Worm (Caenorhabditis elegans): ENCODE data around the gene lgx-1.

Gene lgx-1

ce11 chrX:5476357-5476756, 62.0 kb downstream of the lgx-1 start (continued):
- peak; percentile 42; the same call in 1 of the 2 replicates for TF ChIP-seq dmd-6 (GFP tag; IDR thresholded peaks at IDR 0.05)
- TF ChIP-seq fos-1 (tag; optimal IDR thresholded peaks at IDR 0.05): no peak
- no peak for TF ChIP-seq F26F4.8 (GFP tag; conservative IDR thresholded peaks at IDR 0.05)
- TF ChIP-seq php-3 (GFP tag; IDR thresholded peaks at IDR 0.05): no peak
- TF ChIP-seq nhr-28 (tag; optimal IDR thresholded peaks at IDR 0.05): peak; percentile 26
- TF ChIP-seq mes-2 (tag; optimal IDR thresholded peaks at IDR 0.05; ENCODE audit: poor library complexity, severe bottlenecking): no peak
- TF ChIP-seq egl-43 (GFP tag; IDR thresholded peaks at IDR 0.05): no peak
- no peak for TF ChIP-seq sdz-12 (GFP tag; optimal IDR thresholded peaks at IDR 0.05)
- TF ChIP-seq lsy-2 (tag; optimal IDR thresholded peaks at IDR 0.05): no peak
- no peak for TF ChIP-seq nhr-77 (tag; optimal IDR thresholded peaks at IDR 0.05)
- no peak for TF ChIP-seq tra-1 (GFP tag; IDR thresholded peaks at IDR 0.05)
- TF ChIP-seq ceh-62 (tag; optimal IDR thresholded peaks at IDR 0.05): no peak
- no peak for TF ChIP-seq ceh-44 (GFP tag; IDR thresholded peaks at IDR 0.05)
- no peak for TF ChIP-seq ceh-28 (tag; optimal IDR thresholded peaks at IDR 0.05)
- no peak for TF ChIP-seq pha-4 (GFP tag; IDR thresholded peaks at IDR 0.05)
- no peak for TF ChIP-seq pha-4 (tag; optimal IDR thresholded peaks at IDR 0.05)
- TF ChIP-seq attf-4 (tag; optimal IDR thresholded peaks at IDR 0.05): no peak
- TF ChIP-seq unc-39 (tag; optimal IDR thresholded peaks at IDR 0.05): no peak
- TF ChIP-seq pqm-1 (tag; optimal IDR thresholded peaks at IDR 0.05): peak; percentile 83
- TF ChIP-seq F44E2.7 (GFP tag; IDR thresholded peaks at IDR 0.05): no peak

DNA sequence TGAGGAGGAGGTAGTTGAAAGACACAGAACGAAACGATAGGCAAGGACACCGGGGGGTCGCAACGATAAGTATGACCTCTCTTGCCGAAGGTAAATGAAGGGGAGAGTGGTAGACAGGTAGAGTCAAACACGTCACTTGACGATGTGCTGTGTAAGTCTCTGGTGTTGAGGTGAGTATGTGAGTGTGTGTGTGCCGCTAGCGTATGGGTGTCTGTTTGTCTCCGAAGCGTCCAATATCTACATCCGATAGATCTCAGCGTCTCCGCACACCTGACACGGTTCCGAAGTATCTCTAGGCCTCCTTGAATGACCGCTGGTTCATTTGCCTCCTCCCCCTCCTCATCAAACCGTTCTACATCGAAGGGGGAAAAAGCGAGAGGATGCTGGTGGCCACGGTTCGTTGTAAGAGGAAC, 63.1 kb downstream of the lgx-1 start:
- TF ChIP-seq spr-3 (GFP tag; optimal IDR thresholded peaks at IDR 0.05): no peak
- no peak for TF ChIP-seq nhr-111 (GFP tag; optimal IDR thresholded peaks at IDR 0.05)
- TF ChIP-seq fkh-10 (GFP tag; optimal IDR thresholded peaks at IDR 0.05): no peak
- no peak for TF ChIP-seq ceh-20 (GFP tag; IDR thresholded peaks at IDR 0.05)
- no peak for TF ChIP-seq D1046.2 (GFP tag; IDR thresholded peaks at IDR 0.05)
- TF ChIP-seq aha-1 (tag): peak; percentile 91
- no peak for TF ChIP-seq zfp-3 (GFP tag; conservative IDR thresholded peaks at IDR 0.05)
- peak; percentile 59 for TF ChIP-seq nhr-11 (tag; optimal IDR thresholded peaks at IDR 0.05)
- TF ChIP-seq gei-8 (GFP tag; optimal IDR thresholded peaks at IDR 0.05): no peak
- peak; percentile 83 for TF ChIP-seq mep-1 (tag; optimal IDR thresholded peaks at IDR 0.05)
- TF ChIP-seq egl-43 (GFP tag; IDR thresholded peaks at IDR 0.05): no peak
- no peak for TF ChIP-seq arid-1 (GFP tag; conservative IDR thresholded peaks at IDR 0.05)
- TF ChIP-seq mes-2 (tag; optimal IDR thresholded peaks at IDR 0.05; ENCODE audit: poor library complexity, severe bottlenecking): peak; percentile 48
- no peak for TF ChIP-seq mxl-2 (GFP tag; conservative IDR thresholded peaks at IDR 0.05)
- TF ChIP-seq daf-8 (GFP tag; IDR thresholded peaks at IDR 0.05): no peak
- no peak for TF ChIP-seq snpc-4 (tag; optimal IDR thresholded peaks at IDR 0.05)
- TF ChIP-seq nhr-48 (tag; optimal IDR thresholded peaks at IDR 0.05): peak; percentile 16
- TF ChIP-seq dmd-9 (GFP tag; IDR thresholded peaks at IDR 0.05): no peak
- TF ChIP-seq F44E2.7 (GFP tag; IDR thresholded peaks at IDR 0.05): no peak
- TF ChIP-seq daf-16 (GFP tag; optimal IDR thresholded peaks at IDR 0.05): no peak
- TF ChIP-seq daf-16 (tag; optimal IDR thresholded peaks at IDR 0.05): peak; percentile 34
- peak; percentile 71 for TF ChIP-seq pqm-1 (tag; optimal IDR thresholded peaks at IDR 0.05)
- TF ChIP-seq egl-27 (tag; optimal IDR thresholded peaks at IDR 0.05): no peak
- TF ChIP-seq duxl-1 (tag; optimal IDR thresholded peaks at IDR 0.05; ENCODE audit: poor library complexity): peak; percentile 3
- TF ChIP-seq zfp-2 (tag; optimal IDR thresholded peaks at IDR 0.05): no peak
- TF ChIP-seq aly-2 (tag; optimal IDR thresholded peaks at IDR 0.05): no peak
- no peak for TF ChIP-seq zip-11 (GFP tag; IDR thresholded peaks at IDR 0.05)
- TF ChIP-seq ceh-62 (tag; optimal IDR thresholded peaks at IDR 0.05): no peak
- TF ChIP-seq lin-1 (GFP tag; IDR thresholded peaks at IDR 0.05): 0 out of 2 replicates have a peak, but pooled peaks have one; percentile 60
- peak; percentile 38; the same call in 1 of the 2 replicates for TF ChIP-seq set-16 (GFP tag; IDR thresholded peaks at IDR 0.05)
- TF ChIP-seq nhr-77 (tag; optimal IDR thresholded peaks at IDR 0.05): peak; percentile 58
- no peak for TF ChIP-seq Y105C5A.15 (GFP tag; IDR thresholded peaks at IDR 0.05)
- TF ChIP-seq hmg-1.1 (GFP tag; IDR thresholded peaks at IDR 0.05): peak; percentile 69
- peak; percentile 72; the same call in 1 of the 2 replicates for TF ChIP-seq tra-1 (GFP tag; IDR thresholded peaks at IDR 0.05)
- TF ChIP-seq lin-13 (GFP tag; optimal IDR thresholded peaks at IDR 0.05): peak; percentile 0
- peak; percentile 95 for TF ChIP-seq nhr-25 (tag; optimal IDR thresholded peaks at IDR 0.05; ENCODE audit: borderline replicate concordance, insufficient read depth)
- peak in 1 of 2 experiments; percentile 99 for TF ChIP-seq unc-62 (GFP tag; optimal IDR thresholded peaks at IDR 0.05 in 1 of 2)
- TF ChIP-seq unc-62 (tag; optimal IDR thresholded peaks at IDR 0.05): no peak
